Worm (Caenorhabditis elegans) whole organism, midembryonic: ENCODE data around the gene trul-1.
"Not testable (repeated sequence)": the region's sequence is repeated elsewhere in the genome, so short reads cannot be mapped to it uniquely, and the experiment has no call there.

Experiments
- T22C8.4 ChIP-seq: fragments of 200-800 bp; sonication (Bioruptor generic); IDR thresholded peaks from 2 replicates; pipeline ENCODE4 v1.3.6; 2022; ENCODE audit warnings: missing genetic modification characterization, missing compliant biosample characterization
- cog-1 ChIP-seq: sonication (generic microtip); optimal IDR thresholded peaks from 2 replicates; lab custom pipeline; 2016; ENCODE audit warnings: missing genetic modification characterization, missing compliant biosample characterization
- flt-1 ChIP-seq: fragments of 200-800 bp; sonication (Bioruptor generic); IDR thresholded peaks from 2 replicates; pipeline ENCODE4 v1.3.6; 2022; ENCODE audit warnings: missing genetic modification characterization, missing compliant biosample characterization
- klf-2 ChIP-seq: fragments of 200-800 bp; sonication (Bioruptor generic); conservative IDR thresholded peaks from 2 replicates; pipeline ENCODE4 v1.3.6; 2022; ENCODE audit warnings: missing genetic modification reagents, missing genetic modification characterization, missing compliant biosample characterization
- med-1 ChIP-seq: sonication (generic microtip); optimal IDR thresholded peaks from 2 replicates; lab custom pipeline; 2017; ENCODE audit warnings: missing genetic modification characterization, mild to moderate bottlenecking, missing compliant biosample characterization, antibody characterized with exemption, missing genetic modification reagents; ENCODE audit not compliant: insufficient read depth
- ref-1 ChIP-seq: fragments of 200-800 bp; sonication (Bioruptor generic); conservative IDR thresholded peaks from 2 replicates; pipeline ENCODE4 v1.3.6; 2022; ENCODE audit warnings: missing genetic modification reagents, missing genetic modification characterization, missing compliant biosample characterization
- tab-1 ChIP-seq: fragments of 200-800 bp; sonication (Bioruptor generic); IDR thresholded peaks from 2 replicates; pipeline ENCODE4 v1.3.6; 2022; ENCODE audit warnings: missing genetic modification characterization, missing compliant biosample characterization
- ztf-23 ChIP-seq: fragments of 200-800 bp; sonication (Bioruptor generic); IDR thresholded peaks from 2 replicates; pipeline ENCODE4 v1.3.6; 2022; ENCODE audit warnings: missing genetic modification reagents, missing genetic modification characterization, missing compliant biosample characterization
- ztf-29 ChIP-seq: fragments of 200-800 bp; sonication (Bioruptor generic); IDR thresholded peaks from 2 replicates; pipeline ENCODE4 v1.3.6; 2022; ENCODE audit warnings: missing genetic modification reagents, missing genetic modification characterization, missing compliant biosample characterization

The trul-1 gene

ce11 chrII:282483-282882, at the start of gene trul-1:
Gene trul-1, minus strand, starts transcription at chrII:282583.
- TF ChIP-seq cog-1 (tag; lab: Kevin White, UChicago) = no peak
- TF ChIP-seq tab-1 (GFP tag; lab: Robert Waterston, UW) = no peak
- TF ChIP-seq T22C8.4 (GFP tag; lab: Robert Waterston, UW) = no peak
- no peak for TF ChIP-seq ref-1

DNA sequence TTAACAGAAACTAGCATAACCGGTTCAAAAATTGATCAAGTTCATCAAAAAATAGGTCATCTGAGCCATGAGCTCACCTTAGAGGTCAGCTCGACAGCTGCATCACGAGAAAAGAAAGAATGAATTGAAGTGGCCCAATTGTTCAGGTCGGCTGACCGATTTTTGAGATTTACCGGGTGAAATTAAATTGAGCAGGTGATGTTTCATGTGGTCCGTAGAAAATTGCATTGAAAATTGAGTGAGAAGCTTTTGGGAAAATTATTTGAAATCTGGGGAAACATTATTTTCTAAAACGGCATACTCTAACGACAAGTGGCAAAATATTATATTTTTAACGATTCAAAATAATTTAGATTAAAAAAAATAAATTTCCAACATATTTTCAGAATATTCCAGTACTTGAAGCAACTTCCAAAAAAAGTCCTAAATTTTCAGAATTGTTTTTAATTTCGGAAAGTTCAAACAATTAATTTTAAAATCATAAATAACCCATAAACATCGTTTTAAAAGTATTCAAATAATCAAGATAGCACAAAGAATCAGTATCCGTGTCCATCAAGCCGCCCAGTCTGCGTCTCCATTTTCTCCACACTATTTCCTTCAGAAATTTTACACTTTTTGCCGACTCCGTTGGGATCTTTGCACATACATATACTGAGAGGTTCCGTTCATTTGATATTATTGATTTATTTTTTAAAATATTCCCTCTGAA, 43.4 kb upstream of the trul-1 start, which contains the start of gene sgcb-1:
sgcb-1 (plus strand) TSS at position 662 of the 712 bp plus-strand sequence.
- no peak for TF ChIP-seq ztf-23 (GFP tag; lab: Robert Waterston, UW)
- no peak for TF ChIP-seq med-1 (GFP tag; lab: Kevin White, UChicago)
- no peak for TF ChIP-seq cog-1 (tag; lab: Kevin White, UChicago)
- TF ChIP-seq flt-1 (GFP tag; lab: Robert Waterston, UW) = no peak
- no peak for TF ChIP-seq klf-2
- TF ChIP-seq tab-1 (GFP tag; lab: Robert Waterston, UW) = no peak

ce11 chrII:323048-323776, 40.8 kb upstream of the trul-1 start, which contains the start of gene K01A2.10:
Gene K01A2.10, minus strand, starts transcription at chrII:323098.
- no peak for TF ChIP-seq T22C8.4 (GFP tag; lab: Robert Waterston, UW)
- TF ChIP-seq klf-2 = no peak
- TF ChIP-seq tab-1 (GFP tag; lab: Robert Waterston, UW) = no peak
- no peak for TF ChIP-seq flt-1 (GFP tag; lab: Robert Waterston, UW)
- TF ChIP-seq ref-1 = no peak
- no peak for TF ChIP-seq ztf-23 (GFP tag; lab: Robert Waterston, UW)
- no peak for TF ChIP-seq cog-1 (tag; lab: Kevin White, UChicago)
- no peak for TF ChIP-seq ztf-29 (GFP tag; lab: Robert Waterston, UW)
- TF ChIP-seq med-1 (GFP tag; lab: Kevin White, UChicago) = no peak

ce11 chrII:321183-321582, 38.8 kb upstream of the trul-1 start:
- no peak for TF ChIP-seq ztf-23 (GFP tag; lab: Robert Waterston, UW)
- TF ChIP-seq ztf-29 (GFP tag; lab: Robert Waterston, UW) = no peak
- no peak for TF ChIP-seq tab-1 (GFP tag; lab: Robert Waterston, UW)
- TF ChIP-seq T22C8.4 (GFP tag; lab: Robert Waterston, UW) = no peak
- no peak for TF ChIP-seq ref-1
- no peak for TF ChIP-seq med-1 (GFP tag; lab: Kevin White, UChicago)
- no peak for TF ChIP-seq flt-1 (GFP tag; lab: Robert Waterston, UW)
- TF ChIP-seq cog-1 (tag; lab: Kevin White, UChicago) = no peak
- TF ChIP-seq klf-2 = no peak

- TF ChIP-seq tab-1 (GFP tag; lab: Robert Waterston, UW) = no peak
- TF ChIP-seq cog-1 (tag; lab: Kevin White, UChicago) = no peak
- no peak for TF ChIP-seq flt-1 (GFP tag; lab: Robert Waterston, UW)
- TF ChIP-seq med-1 (GFP tag; lab: Kevin White, UChicago) = no peak
- no peak for TF ChIP-seq ref-1
- no peak for TF ChIP-seq klf-2
- TF ChIP-seq ztf-23 (GFP tag; lab: Robert Waterston, UW) = no peak
- TF ChIP-seq ztf-29 (GFP tag; lab: Robert Waterston, UW) = no peak
- TF ChIP-seq T22C8.4 (GFP tag; lab: Robert Waterston, UW) = no peak
Measured at ce11 chrII:320783-321182, 38.4 kb upstream of the trul-1 start.

DNA sequence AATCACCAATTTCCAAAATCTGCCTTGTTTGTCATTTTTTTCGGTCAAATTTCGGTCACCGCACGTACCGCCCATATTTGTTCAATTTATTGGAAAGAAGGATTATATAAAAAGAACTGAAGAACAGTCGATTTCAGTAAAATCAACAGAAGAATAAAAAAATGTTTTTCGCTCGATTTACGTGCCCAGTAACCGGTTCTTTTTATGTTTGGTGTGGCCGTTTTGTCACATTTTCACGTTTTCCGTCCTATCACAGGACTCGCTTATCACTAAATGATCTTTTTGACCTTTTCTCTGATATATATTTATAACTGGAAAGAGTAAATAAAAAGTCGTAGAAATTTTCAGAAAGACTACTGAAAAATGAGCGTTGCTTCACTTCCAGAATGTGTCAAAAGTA, 37.1 kb upstream of the trul-1 start, which contains the start of gene far-7:
far-7 (plus strand) TSS at position 331 of the 400 bp plus-strand sequence.
- no peak for TF ChIP-seq med-1 (GFP tag; lab: Kevin White, UChicago)
- TF ChIP-seq klf-2 = no peak
- TF ChIP-seq flt-1 (GFP tag; lab: Robert Waterston, UW) = no peak
- TF ChIP-seq T22C8.4 (GFP tag; lab: Robert Waterston, UW) = no peak
- no peak for TF ChIP-seq ztf-23 (GFP tag; lab: Robert Waterston, UW)
- TF ChIP-seq ref-1 = no peak

DNA sequence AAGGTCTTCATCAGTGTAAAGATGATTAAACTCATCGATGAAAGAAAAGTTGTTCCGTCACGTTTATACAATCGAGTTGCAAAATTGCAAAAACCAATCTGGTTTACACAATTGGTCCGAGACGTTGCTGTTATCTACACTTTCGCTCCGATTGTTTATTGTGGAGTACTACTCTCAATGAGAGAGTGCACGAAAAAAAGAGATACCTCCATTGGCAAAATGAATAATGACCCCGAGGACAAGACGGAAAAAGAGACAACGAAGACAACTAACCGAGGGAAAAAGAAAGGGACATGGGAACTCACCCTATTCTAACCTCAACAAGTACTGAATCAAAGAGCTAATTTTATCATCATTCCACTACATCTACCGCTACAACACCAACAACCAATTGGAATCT, 31.2 kb upstream of the trul-1 start:
- TF ChIP-seq T22C8.4 (GFP tag; lab: Robert Waterston, UW) (no peak), ztf-23 (GFP tag; lab: Robert Waterston, UW) (no peak), cog-1 (tag; lab: Kevin White, UChicago) (no peak), ref-1 (no peak), tab-1 (GFP tag; lab: Robert Waterston, UW) (no peak), klf-2 (no peak), flt-1 (GFP tag; lab: Robert Waterston, UW) (no peak), ztf-29 (GFP tag; lab: Robert Waterston, UW) (no peak), med-1 (GFP tag; lab: Kevin White, UChicago) (no peak)

ce11 chrII:312110-312509, 29.7 kb upstream of the trul-1 start, which contains the start of gene mps-2:
Gene mps-2, minus strand, starts transcription at chrII:312210.
- not testable (repeated sequence) for TF ChIP-seq ztf-29 (GFP tag; lab: Robert Waterston, UW); tab-1 (GFP tag; lab: Robert Waterston, UW); klf-2

- TF ChIP-seq ztf-23 (GFP tag; lab: Robert Waterston, UW) (no peak), cog-1 (tag; lab: Kevin White, UChicago) (no peak), ref-1 (no peak), med-1 (GFP tag; lab: Kevin White, UChicago) (no peak), flt-1 (GFP tag; lab: Robert Waterston, UW) (no peak), T22C8.4 (GFP tag; lab: Robert Waterston, UW) (no peak), tab-1 (GFP tag; lab: Robert Waterston, UW) (no peak), ztf-29 (GFP tag; lab: Robert Waterston, UW) (no peak), klf-2 (no peak)
Measured at ce11 chrII:307154-307553, 24.8 kb upstream of the trul-1 start, which contains the start of gene K01A2.4. Gene K01A2.4, plus strand, starts transcription at chrII:307454.
